Worm (Caenorhabditis elegans): ENCODE results near the gene F28H7.3.

F28H7.3 gene

DNA sequence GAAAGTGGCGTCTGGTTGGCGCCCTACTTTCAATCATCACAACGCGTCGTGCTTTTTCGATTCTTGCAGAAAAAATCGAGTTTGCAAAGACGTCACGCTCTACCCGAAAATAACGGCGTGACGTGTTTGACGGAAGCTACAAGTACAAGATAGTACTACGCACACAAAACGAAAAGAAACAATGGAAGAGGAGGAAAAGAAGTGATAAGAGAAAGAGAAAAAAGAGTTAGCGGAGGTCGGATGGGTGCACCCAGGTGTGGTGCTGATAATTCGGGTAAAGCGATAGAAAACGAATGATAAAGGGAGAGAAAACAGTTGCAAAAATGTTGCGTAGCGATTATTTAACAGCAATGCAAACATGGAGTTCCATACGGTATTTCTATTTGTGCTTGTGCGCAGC lies 23.9 kb downstream of the F28H7.3 start:
- no peak for TF ChIP-seq ceh-43 (GFP tag; optimal IDR thresholded peaks at IDR 0.05)
- no peak for TF ChIP-seq nhr-2 (tag; optimal IDR thresholded peaks at IDR 0.05)
- TF ChIP-seq ceh-39 (tag; optimal IDR thresholded peaks at IDR 0.05) = no peak
- TF ChIP-seq unc-120 (tag; optimal IDR thresholded peaks at IDR 0.05; ENCODE audit: poor library complexity, severe bottlenecking) = no peak
- TF ChIP-seq elt-3 (tag; optimal IDR thresholded peaks at IDR 0.05) = no peak
- no peak for TF ChIP-seq snpc-4 (tag; optimal IDR thresholded peaks at IDR 0.05)

DNA sequence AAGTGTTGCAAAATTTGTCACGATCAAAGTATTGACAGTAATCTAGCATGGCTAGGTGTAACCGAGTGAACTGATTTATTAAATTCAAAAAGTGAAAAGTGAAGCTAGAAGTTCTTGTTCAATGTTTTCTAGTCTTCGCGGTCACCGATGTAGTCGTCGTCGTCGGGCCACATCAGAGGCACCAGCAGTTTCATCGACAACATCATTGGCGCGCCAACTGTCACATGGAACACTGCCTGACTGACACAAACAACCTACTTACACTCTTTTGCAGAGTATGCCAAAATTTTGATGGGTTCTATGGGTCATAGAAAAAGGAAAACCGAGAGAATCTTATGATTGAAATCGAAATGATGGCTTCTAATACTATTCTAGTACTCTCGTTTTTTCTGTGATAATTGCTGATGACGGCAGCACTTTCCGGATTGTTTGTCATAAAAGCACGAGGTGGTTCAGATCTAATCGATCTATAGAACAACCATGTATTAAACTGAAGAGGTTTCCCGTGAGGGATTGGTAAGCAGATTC lies 25.1 kb downstream of the F28H7.3 start:
- TF ChIP-seq ham-2 (GFP tag; optimal IDR thresholded peaks at IDR 0.05) = no peak
- no peak for TF ChIP-seq mab-5 (tag; optimal IDR thresholded peaks at IDR 0.05)
- TF ChIP-seq M03D4.4 (tag; optimal IDR thresholded peaks at IDR 0.05) = no peak
- no peak for TF ChIP-seq ceh-83 (GFP tag; optimal IDR thresholded peaks at IDR 0.05)
- no peak for TF ChIP-seq sem-2 (GFP tag; optimal IDR thresholded peaks at IDR 0.05)
- TF ChIP-seq lin-13 (tag; optimal IDR thresholded peaks at IDR 0.05) = no peak
- TF ChIP-seq cnd-1 (tag; optimal IDR thresholded peaks at IDR 0.05) = no peak
- no peak for TF ChIP-seq ceh-39 (tag; optimal IDR thresholded peaks at IDR 0.05)
- TF ChIP-seq bed-3 (GFP tag; optimal IDR thresholded peaks at IDR 0.05) = no peak
- no peak for TF ChIP-seq mls-2 (tag; optimal IDR thresholded peaks at IDR 0.05)
- no peak for TF ChIP-seq unc-120 (tag; optimal IDR thresholded peaks at IDR 0.05; ENCODE audit: poor library complexity, severe bottlenecking)
- no peak for TF ChIP-seq ces-1 (GFP tag; optimal IDR thresholded peaks at IDR 0.05)
- TF ChIP-seq sptf-1 (tag; optimal IDR thresholded peaks at IDR 0.05) = no peak
- no peak for TF ChIP-seq hlh-1 (tag; optimal IDR thresholded peaks at IDR 0.05)
- TF ChIP-seq snpc-4 (tag; optimal IDR thresholded peaks at IDR 0.05) = no peak

DNA sequence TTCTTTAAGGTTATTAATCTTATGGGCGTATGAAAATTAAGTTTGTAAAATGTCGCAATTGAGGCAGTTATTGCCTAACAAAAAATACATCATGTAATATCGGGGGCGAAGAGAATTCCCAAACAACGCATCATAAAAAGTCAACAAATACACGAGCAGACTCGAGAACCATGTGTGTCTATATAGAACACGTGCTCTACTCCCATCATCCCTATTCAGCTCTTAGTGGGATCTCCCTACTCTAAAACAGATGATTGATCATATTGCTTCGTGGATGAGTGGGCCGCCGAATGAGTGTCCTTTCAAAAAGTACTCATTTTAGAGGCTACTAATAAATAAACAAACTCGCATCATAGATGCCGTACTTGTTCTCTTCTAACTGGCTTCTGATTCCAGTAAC lies 26.1 kb downstream of the F28H7.3 start:
- no peak for TF ChIP-seq unc-39 (tag; optimal IDR thresholded peaks at IDR 0.05)
- TF ChIP-seq lin-13 (tag; optimal IDR thresholded peaks at IDR 0.05) = no peak
- TF ChIP-seq lsy-2 (tag; optimal IDR thresholded peaks at IDR 0.05) = no peak
- TF ChIP-seq unc-62 (GFP tag; optimal IDR thresholded peaks at IDR 0.05) = no peak
- no peak for TF ChIP-seq M03D4.4 (tag; optimal IDR thresholded peaks at IDR 0.05)
- TF ChIP-seq ceh-43 (GFP tag; optimal IDR thresholded peaks at IDR 0.05) = no peak
- no peak for TF ChIP-seq blmp-1 (tag; optimal IDR thresholded peaks at IDR 0.05)
- no peak for TF ChIP-seq mep-1 (tag; optimal IDR thresholded peaks at IDR 0.05)
- no peak for TF ChIP-seq sem-2 (GFP tag; optimal IDR thresholded peaks at IDR 0.05)
- TF ChIP-seq unc-120 (tag; optimal IDR thresholded peaks at IDR 0.05; ENCODE audit: poor library complexity, severe bottlenecking) = no peak
- no peak for TF ChIP-seq nhr-2 (tag; optimal IDR thresholded peaks at IDR 0.05)
- TF ChIP-seq ceh-39 (tag; optimal IDR thresholded peaks at IDR 0.05) = no peak

DNA sequence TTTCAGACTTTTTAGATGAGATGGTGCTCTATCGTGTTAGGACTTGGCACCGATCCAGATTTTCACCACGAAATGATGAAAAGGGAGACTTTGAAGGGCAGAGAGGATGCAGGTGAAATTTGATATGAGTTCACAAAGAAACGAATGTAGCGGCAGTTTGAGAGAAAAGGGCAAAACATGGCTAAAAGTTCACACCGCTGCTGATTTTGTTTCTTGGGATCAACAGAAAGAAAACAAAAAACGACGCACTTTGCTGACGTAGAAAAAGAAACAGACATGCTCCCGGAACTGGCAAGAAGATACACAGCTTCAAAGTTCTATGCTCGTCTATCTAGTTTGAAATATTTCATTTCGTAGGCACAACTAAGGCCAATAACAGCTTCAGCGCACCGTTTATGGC lies 27.0 kb downstream of the F28H7.3 start:
- TF ChIP-seq ceh-39 (tag; optimal IDR thresholded peaks at IDR 0.05) (no peak), tbx-8 (GFP tag; optimal IDR thresholded peaks at IDR 0.05) (no peak), ceh-43 (GFP tag; optimal IDR thresholded peaks at IDR 0.05) (no peak), unc-39 (tag; optimal IDR thresholded peaks at IDR 0.05) (no peak), unc-120 (tag; optimal IDR thresholded peaks at IDR 0.05; ENCODE audit: poor library complexity, severe bottlenecking) (no peak), snpc-4 (tag; optimal IDR thresholded peaks at IDR 0.05) (no peak), elt-3 (tag; optimal IDR thresholded peaks at IDR 0.05) (no peak), sem-2 (GFP tag; optimal IDR thresholded peaks at IDR 0.05) (no peak), ces-1 (GFP tag; optimal IDR thresholded peaks at IDR 0.05) (no peak), sptf-1 (tag; optimal IDR thresholded peaks at IDR 0.05) (no peak), ceh-83 (GFP tag; optimal IDR thresholded peaks at IDR 0.05) (no peak), bed-3 (GFP tag; optimal IDR thresholded peaks at IDR 0.05) (no peak)

DNA sequence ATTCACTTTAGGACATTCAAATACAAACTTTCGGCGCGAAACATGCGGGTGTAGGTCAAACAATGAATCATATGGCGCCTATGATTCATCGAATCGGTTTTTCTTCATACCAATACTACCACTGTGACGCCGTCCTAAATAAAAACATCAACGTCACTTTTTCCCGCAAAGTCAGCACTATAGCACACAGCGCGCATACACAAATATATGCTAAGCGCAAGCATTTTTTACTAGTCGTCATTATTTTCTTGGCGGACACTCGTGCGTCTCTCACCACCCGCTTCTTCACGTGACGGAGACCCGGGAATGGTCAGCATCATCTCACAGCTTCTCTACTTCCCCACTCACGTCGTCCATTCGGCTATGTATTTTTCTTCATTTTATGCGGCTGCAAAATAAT lies 27.4 kb downstream of the F28H7.3 start:
- TF ChIP-seq blmp-1 (tag; optimal IDR thresholded peaks at IDR 0.05) = no peak
- no peak for TF ChIP-seq mep-1 (tag; optimal IDR thresholded peaks at IDR 0.05)
- TF ChIP-seq nhr-28 (tag; optimal IDR thresholded peaks at IDR 0.05) = no peak
- TF ChIP-seq elt-1 (tag; optimal IDR thresholded peaks at IDR 0.05; ENCODE audit: borderline replicate concordance, insufficient read depth) = no peak
- no peak for TF ChIP-seq sptf-1 (tag; optimal IDR thresholded peaks at IDR 0.05)
- TF ChIP-seq unc-39 (tag; optimal IDR thresholded peaks at IDR 0.05) = no peak
- TF ChIP-seq snpc-4 (tag; optimal IDR thresholded peaks at IDR 0.05) = no peak
- TF ChIP-seq nhr-2 (tag; optimal IDR thresholded peaks at IDR 0.05) = no peak
- no peak for TF ChIP-seq tbx-8 (GFP tag; optimal IDR thresholded peaks at IDR 0.05)

DNA sequence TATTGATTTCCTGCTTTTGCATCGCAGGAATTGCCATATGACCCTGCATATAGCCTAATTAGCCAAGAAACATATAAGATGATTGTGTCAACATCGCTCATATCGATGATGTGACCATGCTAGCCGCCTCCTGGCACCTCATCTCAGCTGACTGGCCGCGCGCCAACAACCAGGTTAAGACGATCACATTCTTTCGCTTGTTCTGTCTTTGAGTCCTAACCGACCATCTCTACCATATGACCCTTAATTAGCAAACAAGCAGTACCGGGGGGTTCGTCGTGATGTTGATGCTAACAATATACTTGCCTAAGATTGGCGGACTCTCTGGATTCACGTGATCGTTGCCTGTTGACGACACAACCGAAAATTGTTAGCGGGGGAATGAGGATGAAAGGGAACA lies 28.0 kb downstream of the F28H7.3 start:
- no peak for TF ChIP-seq lin-32 (GFP tag; optimal IDR thresholded peaks at IDR 0.05)
- no peak for TF ChIP-seq nhr-237 (tag; optimal IDR thresholded peaks at IDR 0.05)
- no peak for TF ChIP-seq nhr-12 (tag; optimal IDR thresholded peaks at IDR 0.05)
- TF ChIP-seq nhr-76 (tag; optimal IDR thresholded peaks at IDR 0.05) = no peak
- TF ChIP-seq nhr-28 (tag; optimal IDR thresholded peaks at IDR 0.05) = no peak
- TF ChIP-seq bed-3 (GFP tag; optimal IDR thresholded peaks at IDR 0.05) = no peak
- TF ChIP-seq mep-1 (tag; optimal IDR thresholded peaks at IDR 0.05) = no peak

All from whole organism, mixed stage, embryonic.